Worm (Caenorhabditis elegans): ENCODE measurements around the gene str-199.

DNA sequence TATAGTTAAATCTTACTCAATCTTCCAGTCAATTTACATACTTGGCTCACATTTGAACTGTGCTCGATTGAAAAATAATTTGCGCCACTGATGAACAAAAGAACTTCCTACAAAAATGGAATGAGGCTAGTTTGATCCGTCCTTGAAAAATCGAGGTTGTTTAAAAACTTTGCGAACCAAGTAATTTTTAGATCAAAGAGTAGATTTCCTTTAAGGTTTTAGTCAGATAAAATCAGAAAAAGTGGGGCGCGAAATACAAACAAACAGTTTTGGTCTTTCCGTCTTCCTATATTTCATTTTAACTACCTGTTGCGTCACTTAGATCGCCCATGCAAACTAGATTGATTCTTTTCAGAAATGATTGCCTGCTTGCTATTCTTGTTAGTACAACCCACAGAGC lies 11.5 kb upstream of the str-199 start, which contains the start of gene Y68A4A.10:
- no peak for TF ChIP-seq syd-9 (tag; optimal IDR thresholded peaks at IDR 0.05)
- no peak for TF ChIP-seq ama-1 (optimal IDR thresholded peaks at IDR 0.05)
- TF ChIP-seq ceh-9 (tag; optimal IDR thresholded peaks at IDR 0.05) = no peak

Measured in whole organism, late embryonic.